Fruit fly (Drosophila melanogaster) whole organism, embryonic: Measurements from ENCODE around the gene CG2681.

Source experiments
- Adf1 ChIP-seq: fragments of 200-800 bp; sonication (Bioruptor generic); IDR thresholded peaks from 2 replicates; pipeline ENCODE4 v1.3.6; 2022; ENCODE audit warnings: missing biosample characterization, missing genetic modification characterization
- CG10979 ChIP-seq: fragments of 200-800 bp; sonication (Bioruptor generic); optimal IDR thresholded peaks from 2 replicates; lab custom pipeline; 2018; ENCODE audit warnings: missing biosample characterization, mild to moderate bottlenecking, missing genetic modification characterization, moderate library complexity
- CG11093 ChIP-seq: fragments of 200-800 bp; sonication (Bioruptor generic); IDR thresholded peaks from 3 replicates; pipeline ENCODE4 v1.3.6; 2022; ENCODE audit warnings: missing biosample characterization, missing genetic modification characterization
- CG11560 ChIP-seq: fragments of 200-800 bp; sonication (Bioruptor generic); IDR thresholded peaks from 3 replicates; pipeline ENCODE4 v1.3.6; 2022; ENCODE audit warnings: missing biosample characterization, missing genetic modification characterization
- CG11695 ChIP-seq: fragments of 200-800 bp; sonication (Bioruptor generic); IDR thresholded peaks from 3 replicates; pipeline ENCODE4 v1.3.6; 2022; ENCODE audit warnings: missing biosample characterization, missing genetic modification characterization
- CG13287 ChIP-seq: fragments of 200-800 bp; sonication (Bioruptor generic); IDR thresholded peaks from 2 replicates; pipeline ENCODE4 v1.3.6; 2022; ENCODE audit warnings: missing biosample characterization, missing genetic modification characterization; ENCODE audit not compliant: partially characterized antibody
- CG15514 ChIP-seq: fragments of 200-800 bp; sonication (Bioruptor generic); optimal IDR thresholded peaks from 3 replicates; lab custom pipeline; 2017; ENCODE audit warnings: missing biosample characterization, missing genetic modification characterization, mild to moderate bottlenecking, moderate library complexity, missing genetic modification reagents
- CG18599 ChIP-seq: fragments of 200-800 bp; sonication (Bioruptor generic); optimal IDR thresholded peaks from 3 replicates; lab custom pipeline; 2017; ENCODE audit warnings: missing biosample characterization, missing genetic modification characterization, mild to moderate bottlenecking, moderate library complexity, missing genetic modification reagents
- CG2129 ChIP-seq: fragments of 200-800 bp; sonication (Bioruptor generic); IDR thresholded peaks from 2 replicates; pipeline ENCODE4 v1.3.6; 2022; ENCODE audit warnings: missing biosample characterization, missing genetic modification characterization; ENCODE audit not compliant: partially characterized antibody
- CG30020 ChIP-seq: fragments of 200-800 bp; optimal IDR thresholded peaks from 2 replicates; lab custom pipeline; 2019; ENCODE audit warnings: missing biosample characterization, mild to moderate bottlenecking, missing genetic modification characterization, moderate library complexity
- CG30403 ChIP-seq: fragments of 200-800 bp; sonication (Bioruptor generic); optimal IDR thresholded peaks from 3 replicates; lab custom pipeline; 2016; ENCODE audit warnings: missing biosample characterization, missing genetic modification characterization
- CG42726 ChIP-seq: fragments of 200-800 bp; sonication (Bioruptor generic); IDR thresholded peaks from 2 replicates; pipeline ENCODE4 v1.3.6; 2022; ENCODE audit warnings: missing biosample characterization, missing genetic modification characterization; ENCODE audit not compliant: partially characterized antibody
- CG4424 ChIP-seq: fragments of 200-800 bp; sonication (Bioruptor generic); optimal IDR thresholded peaks from 3 replicates; lab custom pipeline; 2016; ENCODE audit warnings: missing biosample characterization, missing genetic modification characterization
- CG4854 ChIP-seq: fragments of 200-800 bp; sonication (Bioruptor generic); optimal IDR thresholded peaks from 2 replicates; lab custom pipeline; 2016; ENCODE audit warnings: missing biosample characterization, missing genetic modification characterization, inconsistent platforms
- CG6254 ChIP-seq: fragments of 200-800 bp; sonication (Bioruptor generic); optimal IDR thresholded peaks from 3 replicates; lab custom pipeline; 2017; ENCODE audit warnings: mild to moderate bottlenecking, missing biosample characterization, missing genetic modification reagents, missing genetic modification characterization
- CG6791 ChIP-seq: fragments of 200-800 bp; sonication (Bioruptor generic); IDR thresholded peaks from 3 replicates; pipeline ENCODE4 v1.3.6; 2022; ENCODE audit warnings: missing biosample characterization, missing genetic modification characterization; ENCODE audit not compliant: partially characterized antibody
- CG7963 ChIP-seq: fragments of 200-800 bp; sonication (Bioruptor generic); IDR thresholded peaks from 3 replicates; pipeline ENCODE4 v1.3.6; 2022; ENCODE audit warnings: missing biosample characterization, missing genetic modification characterization; ENCODE audit not compliant: partially characterized antibody
- D19A ChIP-seq: fragments of 200-800 bp; optimal IDR thresholded peaks from 3 replicates; lab custom pipeline; 2019; ENCODE audit warnings: missing biosample characterization, mild to moderate bottlenecking, missing genetic modification characterization, moderate library complexity
- Doc3 ChIP-seq: fragments of 200-800 bp; sonication (Bioruptor generic); IDR thresholded peaks from 3 replicates; pipeline ENCODE4 v1.3.6; 2022; ENCODE audit warnings: missing biosample characterization, missing genetic modification characterization; ENCODE audit not compliant: partially characterized antibody
- Dref ChIP-seq: fragments of 200-800 bp; sonication (Bioruptor generic); IDR thresholded peaks from 2 replicates; pipeline ENCODE4 v1.3.6; 2022; ENCODE audit warnings: missing biosample characterization, missing genetic modification characterization
- E2f2 ChIP-seq: fragments of 200-800 bp; sonication (Bioruptor generic); IDR thresholded peaks from 2 replicates; pipeline ENCODE4 v1.3.6; 2022; ENCODE audit warnings: missing biosample characterization, missing genetic modification characterization
- Med ChIP-seq: fragments of 200-800 bp; sonication (Bioruptor generic); peaks from one replicate; lab custom pipeline; 2016; ENCODE audit warnings: missing biosample characterization, missing genetic modification characterization, mild to moderate bottlenecking, inconsistent platforms, moderate library complexity
- NfI ChIP-seq: fragments of 200-800 bp; sonication (Bioruptor generic); optimal IDR thresholded peaks from 3 replicates; lab custom pipeline; 2018; ENCODE audit warnings: missing biosample characterization, mild to moderate bottlenecking, missing genetic modification characterization, moderate library complexity
- PHDP ChIP-seq: fragments of 200-800 bp; sonication (Bioruptor generic); optimal IDR thresholded peaks from 3 replicates; lab custom pipeline; 2018; ENCODE audit warnings: missing biosample characterization, mild to moderate bottlenecking, missing genetic modification characterization, moderate library complexity
- Pdp1 ChIP-seq, 2 experiments: fragments of 200-800 bp; sonication (Bioruptor generic); optimal IDR thresholded peaks; 3 replicates each; lab custom pipeline; 2016; ENCODE audit warnings: missing biosample characterization in 2 of 2, missing genetic modification characterization in 2 of 2, mild to moderate bottlenecking in 1 of 2, moderate library complexity in 1 of 2
- Scr ChIP-seq: fragments of 200-800 bp; sonication (Bioruptor generic); IDR thresholded peaks from 2 replicates; pipeline ENCODE4 v1.3.6; 2022; ENCODE audit warnings: missing biosample characterization, missing genetic modification characterization; ENCODE audit not compliant: partially characterized antibody
- Sry-δ ChIP-seq: fragments of 200-800 bp; sonication (Bioruptor generic); optimal IDR thresholded peaks from 2 replicates; lab custom pipeline; 2016; ENCODE audit warnings: missing biosample characterization, missing genetic modification characterization
- Taf1 ChIP-seq: fragments of 200-800 bp; sonication (Bioruptor generic); IDR thresholded peaks from 2 replicates; pipeline ENCODE4 v1.3.6; 2022; ENCODE audit warnings: missing biosample characterization, missing genetic modification characterization
- ato ChIP-seq: fragments of 200-800 bp; sonication (Bioruptor generic); IDR thresholded peaks from 2 replicates; pipeline ENCODE4 v1.3.6; 2022; ENCODE audit warnings: missing biosample characterization, missing genetic modification characterization; ENCODE audit not compliant: partially characterized antibody
- ci ChIP-seq: fragments of 200-800 bp; sonication (Bioruptor generic); IDR thresholded peaks from 3 replicates; pipeline ENCODE4 v1.3.6; 2022; ENCODE audit warnings: missing biosample characterization, missing genetic modification characterization
- cwo ChIP-seq: fragments of 200-800 bp; sonication (Bioruptor generic); optimal IDR thresholded peaks from 3 replicates; lab custom pipeline; 2017; ENCODE audit warnings: missing biosample characterization, missing genetic modification characterization, mild to moderate bottlenecking, moderate library complexity, missing genetic modification reagents
- dpn ChIP-seq, 2 experiments: fragments of 200-800 bp; sonication (Bioruptor generic); optimal IDR thresholded peaks; 3 replicates each; lab custom pipeline; 2016; ENCODE audit warnings: missing biosample characterization in 2 of 2, missing genetic modification characterization in 2 of 2
- hb ChIP-seq: fragments of 200-800 bp; sonication (Bioruptor generic); IDR thresholded peaks from 3 replicates; pipeline ENCODE4 v1.3.6; 2022; ENCODE audit warnings: missing biosample characterization, missing genetic modification characterization; ENCODE audit not compliant: partially characterized antibody
- hth ChIP-seq: fragments of >200 bp; optimal IDR thresholded peaks from 2 replicates; lab custom pipeline; 2017; ENCODE audit warnings: inconsistent platforms
- inv ChIP-seq: fragments of 200-800 bp; sonication (Bioruptor generic); IDR thresholded peaks from 2 replicates; pipeline ENCODE4 v1.3.6; 2022; ENCODE audit warnings: missing biosample characterization, missing genetic modification characterization; ENCODE audit not compliant: partially characterized antibody
- knrl ChIP-seq: fragments of 200-800 bp; sonication (Bioruptor generic); IDR thresholded peaks from 3 replicates; pipeline ENCODE4 v1.3.6; 2022; ENCODE audit warnings: missing biosample characterization, missing genetic modification characterization; ENCODE audit not compliant: partially characterized antibody
- mam ChIP-seq: fragments of 200-800 bp; sonication (Bioruptor generic); optimal IDR thresholded peaks from 3 replicates; lab custom pipeline; 2016; ENCODE audit warnings: missing biosample characterization, missing genetic modification characterization
- nmo ChIP-seq: fragments of 200-800 bp; sonication (Bioruptor generic); optimal IDR thresholded peaks from 2 replicates; lab custom pipeline; 2018; ENCODE audit warnings: missing biosample characterization, mild to moderate bottlenecking, missing genetic modification characterization, moderate library complexity
- otp ChIP-seq: fragments of 200-800 bp; sonication (Bioruptor generic); IDR thresholded peaks from 3 replicates; pipeline ENCODE4, ENCODE4 v1.3.6; 2022; ENCODE audit warnings: missing biosample characterization, missing genetic modification characterization
- psq ChIP-seq: fragments of 200-800 bp; sonication (Bioruptor generic); optimal IDR thresholded peaks from 2 replicates; lab custom pipeline; 2017; ENCODE audit warnings: missing biosample characterization, missing genetic modification characterization
- pum ChIP-seq: fragments of 200-800 bp; sonication (Bioruptor generic); optimal IDR thresholded peaks from 2 replicates; lab custom pipeline; 2016; ENCODE audit warnings: missing biosample characterization, missing genetic modification characterization
- sima ChIP-seq: fragments of 200-800 bp; sonication (Bioruptor generic); optimal IDR thresholded peaks from 2 replicates; lab custom pipeline; 2016; ENCODE audit warnings: missing biosample characterization, missing genetic modification characterization
- sisA ChIP-seq: fragments of 200-800 bp; sonication (Bioruptor generic); IDR thresholded peaks from 2 replicates; pipeline ENCODE4 v1.3.6; 2022; ENCODE audit warnings: missing biosample characterization, missing genetic modification characterization
- tap ChIP-seq: fragments of 200-800 bp; optimal IDR thresholded peaks from 3 replicates; lab custom pipeline; 2019; ENCODE audit warnings: missing biosample characterization, mild to moderate bottlenecking, missing genetic modification characterization, moderate library complexity
- tin ChIP-seq: fragments of 200-800 bp; sonication (Bioruptor generic); optimal IDR thresholded peaks from 3 replicates; lab custom pipeline; 2016; ENCODE audit warnings: missing biosample characterization, missing genetic modification characterization
- tx ChIP-seq: fragments of 200-800 bp; sonication (Bioruptor generic); optimal IDR thresholded peaks from 2 replicates; lab custom pipeline; 2016; ENCODE audit warnings: missing biosample characterization, missing genetic modification characterization
- zen ChIP-seq: fragments of 200-800 bp; sonication (Bioruptor generic); optimal IDR thresholded peaks from 3 replicates; lab custom pipeline; 2018; ENCODE audit warnings: missing biosample characterization, mild to moderate bottlenecking, missing genetic modification characterization, moderate library complexity
- zf30C ChIP-seq: fragments of 200-800 bp; sonication (Bioruptor generic); optimal IDR thresholded peaks from 3 replicates; lab custom pipeline; 2018; ENCODE audit warnings: missing biosample characterization, mild to moderate bottlenecking, missing genetic modification characterization
- zfh1 ChIP-seq: fragments of 200-800 bp; sonication (Bioruptor generic); IDR thresholded peaks from 3 replicates; pipeline ENCODE4 v1.3.6; 2022; ENCODE audit warnings: missing biosample characterization, missing genetic modification characterization
- zfh2 ChIP-seq: fragments of 200-800 bp; sonication (Bioruptor generic); optimal IDR thresholded peaks from 2 replicates; lab custom pipeline; 2016; ENCODE audit warnings: missing biosample characterization, missing genetic modification characterization

CG2681 gene

dm6 chrX:2713776-2714175 is 5.3 kb downstream of the CG2681 start, which contains the start of the genes CG2685 and CG2694 (continued):
- no peak for TF ChIP-seq tap (tag; lab: Kevin White, UChicago)
- no peak for TF ChIP-seq tin
- TF ChIP-seq NfI (GFP tag; lab: Kevin White, UChicago), result peak; percentile 2
- no peak for TF ChIP-seq zf30C (GFP tag; lab: Kevin White, UChicago)
- TF ChIP-seq zfh1, result no peak
- TF ChIP-seq Sry-δ (GFP tag; lab: Kevin White, UChicago), result peak; percentile 79
- TF ChIP-seq zfh2 (GFP tag; lab: Kevin White, UChicago), result no peak
- TF ChIP-seq CG30020, result no peak
- TF ChIP-seq CG30403 (GFP tag; lab: Kevin White, UChicago), result peak; percentile 7
- peak; percentile 44; the same call in 1 of the 2 replicates for TF ChIP-seq CG42726 (GFP tag; lab: Robert Waterston, UW)
- no peak for TF ChIP-seq D19A
- TF ChIP-seq Doc3 (GFP tag; lab: Robert Waterston, UW), result peak; percentile 64
- TF ChIP-seq inv (GFP tag; lab: Robert Waterston, UW), result peak; percentile 64
- TF ChIP-seq pum (GFP tag; lab: Kevin White, UChicago), result no peak
- TF ChIP-seq CG4854, result no peak
- TF ChIP-seq hb (GFP tag; lab: Robert Waterston, UW), result peak; percentile 60; the same call in 1 of the 3 replicates
- TF ChIP-seq Taf1 (GFP tag; lab: Robert Waterston, UW), result no peak
- 0 out of 2 replicates have a peak, but pooled peaks have one; percentile 36 for TF ChIP-seq CG2129
- TF ChIP-seq CG6791 (GFP tag; lab: Robert Waterston, UW), result peak; percentile 80
- TF ChIP-seq sima, result no peak
- TF ChIP-seq cwo (GFP tag; lab: Kevin White, UChicago), result no peak
- TF ChIP-seq ci, result peak; percentile 11; the same call in 1 of the 3 replicates
- peak; percentile 68; the same call in 2 of the 3 replicates for TF ChIP-seq CG7963
- TF ChIP-seq zen (tag; lab: Kevin White, UChicago), result peak; percentile 9
- TF ChIP-seq dpn (GFP tag; optimal IDR thresholded peaks at IDR 0.05; lab: Kevin White, UChicago), result no peak
- peak; percentile 72 for TF ChIP-seq Scr
- peak; percentile 39; the same call in 1 of the 3 replicates for TF ChIP-seq CG11560 (tag; lab: Robert Waterston, UW)
- peak; percentile 71 for TF ChIP-seq Med (GFP tag; lab: Kevin White, UChicago)
- no peak for TF ChIP-seq PHDP (tag; lab: Kevin White, UChicago)
- TF ChIP-seq CG6254, result no peak
- TF ChIP-seq tx (GFP tag; lab: Kevin White, UChicago), result no peak
- no peak for TF ChIP-seq CG4424 (GFP tag; lab: Kevin White, UChicago)
- TF ChIP-seq Adf1 (GFP tag; lab: Robert Waterston, UW), result no peak
- TF ChIP-seq Pdp1 (GFP tag; optimal IDR thresholded peaks at IDR 0.05; lab: Kevin White, UChicago), result no peak
- TF ChIP-seq hth (lab: Kevin White, UChicago), result no peak
- TF ChIP-seq CG13287 (GFP tag; lab: Robert Waterston, UW), result peak; percentile 82
- no peak for TF ChIP-seq otp (GFP tag; lab: Robert Waterston, UW)
- no peak for TF ChIP-seq CG18599 (GFP tag; lab: Kevin White, UChicago)
- TF ChIP-seq Dref (GFP tag; lab: Robert Waterston, UW), result peak; percentile 90
- TF ChIP-seq mam (GFP tag; lab: Kevin White, UChicago), result peak; percentile 16
- no peak for TF ChIP-seq psq (GFP tag; lab: Kevin White, UChicago)
- TF ChIP-seq knrl, result peak; percentile 65
- TF ChIP-seq ato (GFP tag; lab: Robert Waterston, UW), result peak; percentile 68
- TF ChIP-seq CG11695 (GFP tag; lab: Robert Waterston, UW), result no peak
- TF ChIP-seq sisA (GFP tag; lab: Robert Waterston, UW), result no peak
- TF ChIP-seq CG11093 (GFP tag; lab: Robert Waterston, UW), result no peak
- TF ChIP-seq CG10979, result no peak
- peak; percentile 90 for TF ChIP-seq CG15514 (GFP tag; lab: Kevin White, UChicago)
- TF ChIP-seq nmo (GFP tag; lab: Kevin White, UChicago), result peak; percentile 10
- peak; percentile 75 for TF ChIP-seq E2f2 (GFP tag; lab: Robert Waterston, UW)
